Worm (Caenorhabditis elegans) whole organism, L4/young adult: ENCODE measurements around the gene Y39G8B.7.

Experiments used
- W03F9.2 ChIP-seq: fragments of 150-350 bp; optimal IDR thresholded peaks from 2 replicates; lab custom pipeline; 2014; ENCODE audit warnings: missing biosample characterization, missing genetic modification characterization
- dao-5 ChIP-seq: sonication (generic microtip); optimal IDR thresholded peaks from 2 replicates; lab custom pipeline; 2016; ENCODE audit warnings: missing genotype, missing genetic modification characterization, moderate library complexity, missing compliant biosample characterization
- him-1 ChIP-seq: sonication (generic microtip); optimal IDR thresholded peaks from 2 replicates; lab custom pipeline; 2016; ENCODE audit warnings: missing genotype, missing genetic modification reagents, missing genetic modification characterization, missing compliant biosample characterization

Y39G8B.7 gene

DNA sequence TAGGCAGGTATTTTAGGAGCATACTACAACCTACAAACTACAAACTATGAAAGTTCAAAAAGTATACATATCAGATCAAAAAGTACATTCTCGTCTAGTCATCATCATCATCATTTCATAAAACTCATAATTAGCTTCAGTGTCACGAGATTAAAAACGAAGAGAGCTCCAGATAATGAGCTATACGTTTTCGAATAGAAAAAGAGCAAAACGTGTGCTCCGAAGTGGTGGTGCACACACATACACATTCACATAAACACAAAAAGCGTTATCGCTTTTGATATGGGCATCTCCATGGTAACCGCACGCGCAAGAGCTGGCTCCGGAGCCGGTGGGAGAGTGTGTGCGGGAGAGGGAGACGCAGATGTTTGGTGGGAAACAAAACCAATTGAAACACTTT is 30.5 kb downstream of the Y39G8B.7 start:
- TF ChIP-seq W03F9.2 (tag; lab: Kevin White, UChicago) (no peak), dao-5 (tag; lab: Kevin White, UChicago) (no peak), him-1 (tag; lab: Kevin White, UChicago) (no peak)

ce11 chrII:13962319-13962718 is 32.5 kb downstream of the Y39G8B.7 start, which contains the start of gene rpi-1:
rpi-1 (minus strand) TSS chrII:13962419.
- TF ChIP-seq W03F9.2 (tag; lab: Kevin White, UChicago) (no peak), dao-5 (tag; lab: Kevin White, UChicago) (no peak), him-1 (tag; lab: Kevin White, UChicago) (no peak)

ce11 chrII:13961567-13961966 is 33.3 kb downstream of the Y39G8B.7 start:
- no peak for TF ChIP-seq dao-5 (tag; lab: Kevin White, UChicago)
- TF ChIP-seq him-1 (tag; lab: Kevin White, UChicago) = no peak

DNA sequence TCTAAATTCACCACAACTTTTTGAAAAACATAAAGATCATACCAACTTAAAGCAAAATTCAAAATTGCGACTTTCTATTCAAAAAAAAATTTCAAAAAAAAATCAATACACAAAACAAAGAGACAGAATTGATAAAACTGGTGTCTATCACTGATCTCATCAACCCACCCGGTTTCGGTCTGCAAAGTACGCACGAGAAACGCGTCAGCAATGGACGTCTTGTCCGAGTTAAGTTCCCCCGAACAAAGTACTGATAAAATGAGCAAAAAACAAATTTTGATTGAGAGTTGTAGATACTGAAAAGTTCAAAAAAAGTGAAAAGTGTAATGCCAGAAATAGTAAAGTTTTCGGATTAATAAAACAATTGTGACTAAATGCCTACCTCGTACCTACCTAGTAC is 36.5 kb downstream of the Y39G8B.7 start:
- TF ChIP-seq dao-5 (tag; lab: Kevin White, UChicago) = no peak
- no peak for TF ChIP-seq him-1 (tag; lab: Kevin White, UChicago)
- no peak for TF ChIP-seq W03F9.2 (tag; lab: Kevin White, UChicago)

DNA sequence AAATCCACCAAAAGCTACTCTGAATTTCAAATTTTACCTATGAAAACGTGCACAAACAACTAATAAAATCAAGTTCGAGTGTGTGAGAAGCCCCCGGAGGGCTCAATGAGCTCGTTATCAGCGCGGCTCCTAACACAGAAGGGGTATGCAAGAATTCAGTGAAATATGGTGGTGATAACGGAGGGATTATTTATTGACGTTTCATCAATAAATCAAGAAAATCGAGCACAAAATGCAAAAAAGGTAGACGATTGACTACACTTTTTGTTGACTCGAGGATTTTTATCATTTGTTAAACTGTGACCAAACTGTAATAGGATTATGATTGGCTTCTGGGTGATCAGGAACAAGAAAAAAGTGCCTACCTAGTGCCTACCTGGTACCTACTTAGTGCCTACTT is 37.4 kb downstream of the Y39G8B.7 start, which contains the start of gene zip-3:
zip-3 (minus strand) TSS at position 21 of the 400 bp plus-strand sequence.
- TF ChIP-seq him-1 (tag; lab: Kevin White, UChicago) (no peak), W03F9.2 (tag; lab: Kevin White, UChicago) (no peak), dao-5 (tag; lab: Kevin White, UChicago) (no peak)

ce11 chrII:13956529-13956928 is 38.3 kb downstream of the Y39G8B.7 start:
- no peak for TF ChIP-seq him-1 (tag; lab: Kevin White, UChicago)
- no peak for TF ChIP-seq W03F9.2 (tag; lab: Kevin White, UChicago)
- no peak for TF ChIP-seq dao-5 (tag; lab: Kevin White, UChicago)

- no peak for TF ChIP-seq W03F9.2 (tag; lab: Kevin White, UChicago)
- no peak for TF ChIP-seq him-1 (tag; lab: Kevin White, UChicago)
- no peak for TF ChIP-seq dao-5 (tag; lab: Kevin White, UChicago)
Observed at ce11 chrII:13954979-13955378, 39.9 kb downstream of the Y39G8B.7 start.

DNA sequence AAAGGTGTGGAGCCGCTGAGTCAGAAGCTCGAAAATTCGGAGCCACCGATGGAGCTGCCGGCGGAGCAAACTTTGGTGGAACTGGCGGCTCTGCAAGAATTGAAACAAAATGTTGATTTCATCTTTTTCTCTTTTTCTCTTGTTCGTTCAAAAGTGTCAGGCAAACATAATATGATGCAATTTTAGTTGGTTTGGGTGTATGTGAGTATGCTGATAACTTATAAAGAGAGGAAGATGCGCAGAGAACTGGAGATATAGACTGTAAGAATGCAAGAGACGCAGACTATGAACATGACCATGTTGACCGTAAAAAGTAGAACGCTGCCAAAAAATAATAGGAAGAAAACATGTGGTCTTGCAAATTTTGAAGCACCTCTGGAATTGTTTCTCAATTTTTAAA is 40.8 kb downstream of the Y39G8B.7 start:
- no peak for TF ChIP-seq dao-5 (tag; lab: Kevin White, UChicago)

ce11 chrII:13951986-13952385 is 42.8 kb downstream of the Y39G8B.7 start:
- no peak for TF ChIP-seq dao-5 (tag; lab: Kevin White, UChicago)
- no peak for TF ChIP-seq W03F9.2 (tag; lab: Kevin White, UChicago)
- no peak for TF ChIP-seq him-1 (tag; lab: Kevin White, UChicago)

DNA sequence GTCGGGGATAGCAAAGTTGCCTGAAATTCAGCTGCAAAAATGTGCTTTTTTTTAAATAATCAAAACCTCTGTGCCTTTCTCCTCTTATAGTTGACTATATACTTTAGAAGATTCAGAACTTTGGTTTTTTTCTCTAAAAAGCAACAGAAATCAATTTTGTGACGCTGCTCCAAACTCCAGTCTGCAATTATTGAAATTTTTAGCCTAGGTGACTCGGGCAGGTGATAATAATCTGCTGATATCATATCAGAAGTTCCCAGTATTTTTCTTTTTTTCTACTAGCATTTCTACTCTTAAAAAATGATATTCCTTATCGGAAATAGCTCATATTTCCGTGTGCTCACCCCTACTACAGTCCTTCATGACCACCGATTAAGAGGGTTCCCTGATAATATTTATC is 45.5 kb downstream of the Y39G8B.7 start, which contains the start of gene sre-44:
sre-44 (plus strand) TSS at position 301 of the 400 bp plus-strand sequence.
- no peak for TF ChIP-seq dao-5 (tag; lab: Kevin White, UChicago)
- no peak for TF ChIP-seq him-1 (tag; lab: Kevin White, UChicago)
- no peak for TF ChIP-seq W03F9.2 (tag; lab: Kevin White, UChicago)

- TF ChIP-seq W03F9.2 (tag; lab: Kevin White, UChicago) (no peak), him-1 (tag; lab: Kevin White, UChicago) (no peak), dao-5 (tag; lab: Kevin White, UChicago) (no peak)
Observed at ce11 chrII:13945527-13945926, 49.3 kb downstream of the Y39G8B.7 start.
